Worm (Caenorhabditis elegans): ENCODE data around the gene idpb-5.

ce11 chrV:11859082-11859858, 19.9 kb downstream of the idpb-5 start:
- TF ChIP-seq T22C8.4 (GFP tag; IDR thresholded peaks at IDR 0.05) (no peak), med-1 (GFP tag; optimal IDR thresholded peaks at IDR 0.05; ENCODE audit: insufficient read depth) (no peak)

Data from whole organism, midembryonic.